Worm (Caenorhabditis elegans): ENCODE measurements around the gene ZK105.1.

ce11 chrV:7728003-7728678 lies 14.3 kb downstream of the ZK105.1 start:
- TF ChIP-seq sox-4 (tag; optimal IDR thresholded peaks at IDR 0.05) (no peak), ama-1 (optimal IDR thresholded peaks at IDR 0.05) (no peak), K09A11.1 (tag; optimal IDR thresholded peaks at IDR 0.05; ENCODE audit: insufficient read depth) (no peak), elt-2 (tag; optimal IDR thresholded peaks at IDR 0.05) (no peak), C38D4.7 (GFP tag; optimal IDR thresholded peaks at IDR 0.05) (no peak), ceh-19 (GFP tag; optimal IDR thresholded peaks at IDR 0.05) (peak; percentile 47), pat-9 (tag; optimal IDR thresholded peaks at IDR 0.05) (no peak), pha-4 (tag; optimal IDR thresholded peaks at IDR 0.05) (no peak)
